Fruit fly (Drosophila melanogaster) whole organism, prepupa: ENCODE results near the gene bor.

Experiments
- CG10631 ChIP-seq: fragments of 200-800 bp; sonication (Bioruptor generic); optimal IDR thresholded peaks from 2 replicates; lab custom pipeline; 2016; ENCODE audit warnings: missing biosample characterization, missing genetic modification characterization
- CG1621 ChIP-seq: fragments of 200-800 bp; sonication (Bioruptor generic); optimal IDR thresholded peaks from 3 replicates; lab custom pipeline; 2018; ENCODE audit warnings: missing biosample characterization, mild to moderate bottlenecking, missing genetic modification characterization
- achi ChIP-seq: fragments of 200-800 bp; sonication (Bioruptor generic); optimal IDR thresholded peaks from 3 replicates; lab custom pipeline; 2016; ENCODE audit warnings: missing biosample characterization, missing genetic modification characterization
- acj6 ChIP-seq: fragments of 200-800 bp; sonication (Bioruptor generic); optimal IDR thresholded peaks from 3 replicates; lab custom pipeline; 2016; ENCODE audit warnings: missing biosample characterization, missing genetic modification characterization
- topi ChIP-seq: fragments of 200-800 bp; sonication (Bioruptor generic); optimal IDR thresholded peaks from 3 replicates; lab custom pipeline; 2016; ENCODE audit warnings: missing biosample characterization, missing genetic modification characterization

dm6 chr3R:16284481-16284880, 20.6 kb upstream of the bor start:
- no peak for TF ChIP-seq CG10631 (GFP tag; lab: Kevin White, UChicago)
- no peak for TF ChIP-seq achi
- TF ChIP-seq acj6 (GFP tag; lab: Kevin White, UChicago), result no peak
- TF ChIP-seq CG1621, result no peak
- no peak for TF ChIP-seq topi
